Worm (Caenorhabditis elegans): ENCODE measurements around the gene ZK250.2.

The ZK250.2 gene

ce11 chrII:1928578-1928977 is 19.9 kb upstream of the ZK250.2 start:
- no peak for TF ChIP-seq elt-1 (tag; optimal IDR thresholded peaks at IDR 0.05)
- TF ChIP-seq nhr-10 (tag; optimal IDR thresholded peaks at IDR 0.05) = no peak
- TF ChIP-seq elt-3 (tag; optimal IDR thresholded peaks at IDR 0.05) = no peak

DNA sequence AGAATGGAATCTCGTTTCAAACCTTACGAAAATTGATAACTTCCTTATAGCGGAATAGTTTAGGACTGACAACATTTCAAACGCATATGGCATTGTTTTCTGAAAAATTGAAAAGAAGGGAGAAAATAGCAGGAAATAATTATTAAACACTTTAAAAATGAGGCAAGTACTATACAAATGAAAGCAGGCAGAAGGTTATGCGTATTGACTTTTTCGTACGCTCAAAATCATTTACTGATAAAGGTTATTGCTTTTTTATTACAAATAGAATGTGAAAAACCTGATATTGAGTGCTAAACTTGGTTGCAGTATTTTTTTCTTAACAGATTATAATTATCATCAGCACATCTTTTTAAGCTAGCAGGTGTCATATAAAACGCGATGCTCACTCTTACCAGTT is 8.8 kb upstream of the ZK250.2 start, which contains the start of gene ZK250.13:
Gene ZK250.13, minus strand, starts transcription at position 101 of the 400 bp plus-strand sequence.
- TF ChIP-seq blmp-1 (tag; optimal IDR thresholded peaks at IDR 0.05; ENCODE audit: insufficient read depth) (no peak), unc-62 (GFP tag; optimal IDR thresholded peaks at IDR 0.05) (no peak), crh-2 (tag; optimal IDR thresholded peaks at IDR 0.05) (no peak), fos-1 (tag; optimal IDR thresholded peaks at IDR 0.05) (no peak), nhr-6 (tag; optimal IDR thresholded peaks at IDR 0.05) (no peak), nhr-11 (tag; optimal IDR thresholded peaks at IDR 0.05) (no peak), nhr-77 (tag; optimal IDR thresholded peaks at IDR 0.05) (no peak), skn-1 (tag; optimal IDR thresholded peaks at IDR 0.05) (no peak), lin-39 (tag; optimal IDR thresholded peaks at IDR 0.05) (no peak), ZK546.5 (tag; optimal IDR thresholded peaks at IDR 0.05) (no peak), ceh-16 (tag; optimal IDR thresholded peaks at IDR 0.05) (no peak), nhr-21 (tag; optimal IDR thresholded peaks at IDR 0.05) (no peak), elt-3 (tag; optimal IDR thresholded peaks at IDR 0.05) (no peak)

DNA sequence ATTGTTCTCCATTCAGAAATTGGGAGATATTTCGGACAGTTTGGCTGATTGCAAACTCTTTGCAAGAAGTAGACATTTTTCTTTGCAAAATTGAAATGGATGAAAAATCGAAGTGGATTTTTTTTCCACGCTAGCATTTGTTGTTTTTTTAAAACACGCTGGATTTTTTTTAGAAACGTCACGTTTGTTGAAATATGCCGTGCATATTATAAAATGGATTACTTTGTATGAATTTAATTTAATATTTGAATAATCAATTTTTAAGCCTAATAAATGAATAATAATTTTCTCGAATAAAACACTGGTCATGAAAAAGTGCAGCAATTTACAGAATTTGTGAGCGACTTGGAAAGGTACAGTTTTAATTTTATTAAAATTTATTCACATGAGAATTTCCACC is 3.4 kb upstream of the ZK250.2 start, which contains the start of gene ZK250.14:
Gene ZK250.14, minus strand, starts transcription at position 101 of the 400 bp plus-strand sequence.
- TF ChIP-seq skn-1 (tag; optimal IDR thresholded peaks at IDR 0.05) (no peak), snpc-4 (tag; optimal IDR thresholded peaks at IDR 0.05) (no peak), peb-1 (tag; optimal IDR thresholded peaks at IDR 0.05) (no peak), nhr-11 (tag; optimal IDR thresholded peaks at IDR 0.05) (no peak), mbf-1 (tag; optimal IDR thresholded peaks at IDR 0.05) (no peak), ZK546.5 (tag; optimal IDR thresholded peaks at IDR 0.05) (no peak), ceh-16 (tag; optimal IDR thresholded peaks at IDR 0.05) (no peak), nhr-77 (tag; optimal IDR thresholded peaks at IDR 0.05) (no peak), blmp-1 (tag; optimal IDR thresholded peaks at IDR 0.05; ENCODE audit: insufficient read depth) (no peak), sem-4 (tag; optimal IDR thresholded peaks at IDR 0.05) (no peak), aly-2 (tag; optimal IDR thresholded peaks at IDR 0.05) (no peak), lin-11 (tag; optimal IDR thresholded peaks at IDR 0.05) (no peak), unc-62 (GFP tag; optimal IDR thresholded peaks at IDR 0.05) (no peak), nhr-23 (tag; optimal IDR thresholded peaks at IDR 0.05) (no peak), nhr-25 (tag; optimal IDR thresholded peaks at IDR 0.05) (no peak), C34F6.9 (tag; optimal IDR thresholded peaks at IDR 0.05) (no peak), nhr-10 (tag; optimal IDR thresholded peaks at IDR 0.05) (no peak)

DNA sequence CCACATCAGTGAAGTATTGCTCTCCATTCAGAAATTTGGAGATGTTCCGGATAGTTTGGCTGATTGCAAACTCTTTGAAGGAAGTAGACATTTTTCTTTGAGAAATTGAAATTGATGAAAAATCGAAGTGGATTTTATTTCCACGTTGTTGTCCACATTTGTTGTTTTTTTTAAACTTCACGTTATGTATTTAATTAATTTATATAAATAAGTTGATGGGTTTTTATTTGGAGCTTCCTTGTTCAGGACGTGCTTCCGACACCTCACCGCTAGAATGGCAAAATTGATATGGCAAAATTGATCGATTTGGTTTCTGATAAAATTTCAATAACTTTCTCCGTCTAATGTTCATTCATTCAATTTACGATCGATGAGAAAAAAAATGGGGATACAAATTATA is 2.1 kb upstream of the ZK250.2 start, which contains the start of gene math-48:
Gene math-48, minus strand, starts transcription at position 101 of the 400 bp plus-strand sequence.
- TF ChIP-seq nhr-6 (tag; optimal IDR thresholded peaks at IDR 0.05) (no peak), lsy-2 (tag; optimal IDR thresholded peaks at IDR 0.05) (no peak), nhr-25 (tag; optimal IDR thresholded peaks at IDR 0.05) (no peak), unc-62 (GFP tag; optimal IDR thresholded peaks at IDR 0.05) (no peak), C34F6.9 (tag; optimal IDR thresholded peaks at IDR 0.05) (no peak), ztf-4 (tag; optimal IDR thresholded peaks at IDR 0.05) (no peak), Y55F3AM.14 (GFP tag; optimal IDR thresholded peaks at IDR 0.05) (no peak), ztf-11 (tag; optimal IDR thresholded peaks at IDR 0.05) (no peak), ama-1 (optimal IDR thresholded peaks at IDR 0.05) (no peak)

DNA sequence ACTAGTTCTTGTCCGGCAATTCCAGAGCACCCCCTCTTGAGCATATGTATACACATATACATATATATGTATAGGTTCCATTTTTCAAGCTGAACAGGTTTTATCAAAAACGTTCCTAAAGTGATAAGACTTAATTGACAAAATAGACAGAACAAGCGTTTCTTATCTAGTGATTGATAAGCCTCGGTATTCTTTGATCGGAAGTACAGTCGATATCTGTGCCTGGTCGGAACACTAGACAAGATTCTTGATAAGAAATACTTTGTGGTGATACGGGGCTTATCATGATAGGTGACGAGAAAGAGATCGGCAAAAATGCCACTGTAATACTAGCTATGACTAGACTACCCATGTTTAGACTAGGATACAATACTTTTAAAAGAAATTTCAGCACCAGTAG is 626 bp downstream of the ZK250.2 start:
- TF ChIP-seq ceh-82 (tag; optimal IDR thresholded peaks at IDR 0.05) (no peak), egl-27 (tag; optimal IDR thresholded peaks at IDR 0.05) (peak; percentile 9), crh-2 (tag; optimal IDR thresholded peaks at IDR 0.05) (peak; percentile 12), mbf-1 (tag; optimal IDR thresholded peaks at IDR 0.05) (no peak), nhr-6 (tag; optimal IDR thresholded peaks at IDR 0.05) (no peak), fos-1 (tag; optimal IDR thresholded peaks at IDR 0.05) (peak; percentile 86), ceh-16 (tag; optimal IDR thresholded peaks at IDR 0.05) (no peak), sma-9 (GFP tag; optimal IDR thresholded peaks at IDR 0.05) (peak; percentile 72), sma-9 (tag; optimal IDR thresholded peaks at IDR 0.05) (no peak), mdl-1 (tag; optimal IDR thresholded peaks at IDR 0.05) (no peak), nhr-129 (tag; optimal IDR thresholded peaks at IDR 0.05) (no peak), R02D3.7 (tag; optimal IDR thresholded peaks at IDR 0.05) (no peak), C34F6.9 (tag; optimal IDR thresholded peaks at IDR 0.05) (no peak), sma-3 (GFP tag; optimal IDR thresholded peaks at IDR 0.05) (peak; percentile 10), gmeb-1 (tag; optimal IDR thresholded peaks at IDR 0.05) (no peak)
